Worm (Caenorhabditis elegans): ENCODE results near the gene Y56A3A.16.
"Not testable (repeated sequence)": the region's sequence is repeated elsewhere in the genome, so short reads cannot be mapped to it uniquely, and the experiment has no call there.

The Y56A3A.16 gene

DNA sequence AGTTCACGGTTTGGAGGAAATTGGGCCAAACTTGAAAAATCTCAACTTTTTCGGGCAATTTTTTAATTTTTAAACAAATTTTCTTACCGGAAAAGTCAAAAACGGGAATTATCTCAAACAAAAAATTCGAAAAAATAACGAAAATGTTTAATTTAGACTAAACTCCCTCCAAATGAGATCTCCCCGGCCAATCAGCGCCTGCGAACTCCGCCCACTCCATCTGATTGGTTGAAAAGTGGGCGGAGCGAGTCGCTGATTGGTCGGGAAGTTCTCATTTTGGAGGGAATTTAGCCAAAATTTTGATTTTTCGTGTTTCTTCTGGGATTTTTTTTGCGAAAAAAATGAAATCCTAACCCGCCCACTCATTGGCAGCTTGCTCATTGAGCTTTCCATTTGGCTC is 17.5 kb downstream of the Y56A3A.16 start:
- TF ChIP-seq nhr-237 (tag; optimal IDR thresholded peaks at IDR 0.05), result no peak
- TF ChIP-seq M03D4.4 (tag; optimal IDR thresholded peaks at IDR 0.05), result no peak
- no peak for TF ChIP-seq cnd-1 (tag; optimal IDR thresholded peaks at IDR 0.05)
- TF ChIP-seq nhr-2 (tag; optimal IDR thresholded peaks at IDR 0.05), result no peak
- TF ChIP-seq blmp-1 (tag; optimal IDR thresholded peaks at IDR 0.05), result no peak
- TF ChIP-seq sem-2 (GFP tag; optimal IDR thresholded peaks at IDR 0.05), result no peak
- TF ChIP-seq elt-3 (tag; optimal IDR thresholded peaks at IDR 0.05), result no peak
- TF ChIP-seq mep-1 (tag; optimal IDR thresholded peaks at IDR 0.05), result no peak
- TF ChIP-seq ces-1 (GFP tag; optimal IDR thresholded peaks at IDR 0.05), result no peak
- TF ChIP-seq lin-13 (tag; optimal IDR thresholded peaks at IDR 0.05), result no peak

DNA sequence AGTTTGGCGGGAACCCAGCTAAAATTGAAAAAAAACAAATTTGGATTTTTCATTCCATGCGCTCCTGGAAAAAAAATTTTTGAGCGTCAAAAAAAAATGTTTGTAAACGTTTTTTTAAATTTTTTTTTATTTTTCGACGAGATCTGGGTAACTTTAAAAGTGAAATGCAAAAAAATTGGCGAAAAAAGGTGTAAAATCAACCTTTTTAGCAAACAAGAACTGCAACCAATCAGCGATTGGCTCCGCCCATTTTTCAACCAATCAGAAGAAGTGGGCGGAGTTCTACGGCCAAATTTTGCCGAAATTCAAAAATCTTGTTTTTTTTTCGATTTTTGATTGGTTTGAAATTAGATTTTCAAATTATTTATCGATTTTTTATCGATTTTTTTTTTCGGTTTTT is 18.6 kb downstream of the Y56A3A.16 start:
- TF ChIP-seq ceh-83 (GFP tag; optimal IDR thresholded peaks at IDR 0.05) (no peak), mab-5 (tag; optimal IDR thresholded peaks at IDR 0.05) (no peak), unc-120 (tag; optimal IDR thresholded peaks at IDR 0.05; ENCODE audit: poor library complexity, severe bottlenecking) (no peak), elt-1 (tag; optimal IDR thresholded peaks at IDR 0.05; ENCODE audit: borderline replicate concordance, insufficient read depth) (no peak), nhr-76 (tag; optimal IDR thresholded peaks at IDR 0.05) (no peak), mep-1 (tag; optimal IDR thresholded peaks at IDR 0.05) (no peak), ces-1 (GFP tag; optimal IDR thresholded peaks at IDR 0.05) (no peak), blmp-1 (tag; optimal IDR thresholded peaks at IDR 0.05) (no peak), lsy-2 (tag; optimal IDR thresholded peaks at IDR 0.05) (no peak), bed-3 (GFP tag; optimal IDR thresholded peaks at IDR 0.05) (no peak), unc-62 (GFP tag; optimal IDR thresholded peaks at IDR 0.05) (no peak), drap-1 (GFP tag; optimal IDR thresholded peaks at IDR 0.05) (no peak), zip-8 (tag; optimal IDR thresholded peaks at IDR 0.05) (no peak), hlh-1 (tag; optimal IDR thresholded peaks at IDR 0.05) (no peak)

DNA sequence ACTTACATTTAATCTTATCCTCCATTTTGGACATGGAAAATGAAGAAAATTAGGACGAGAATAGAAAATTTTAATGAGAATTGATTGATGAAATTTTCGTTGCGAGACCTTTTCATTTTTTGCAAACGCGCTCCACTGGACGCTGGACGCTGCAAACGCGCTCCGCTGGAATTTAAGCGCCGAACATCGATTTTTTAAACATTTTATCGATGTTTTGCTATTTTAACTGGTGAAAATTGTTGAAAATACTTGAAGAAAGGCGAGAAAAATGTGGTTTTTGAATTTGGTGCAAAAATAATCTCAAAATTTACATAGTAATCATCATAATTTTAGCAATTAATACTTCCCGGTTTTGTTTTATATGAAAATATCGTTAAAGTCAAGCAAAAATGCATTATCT is 21.2 kb downstream of the Y56A3A.16 start, which contains the start of gene Y56A3A.41:
Gene Y56A3A.41, minus strand, starts transcription at position 101 of the 400 bp plus-strand sequence.
- no peak for TF ChIP-seq blmp-1 (tag; optimal IDR thresholded peaks at IDR 0.05)
- no peak for TF ChIP-seq mep-1 (tag; optimal IDR thresholded peaks at IDR 0.05)
- no peak for TF ChIP-seq ceh-43 (GFP tag; optimal IDR thresholded peaks at IDR 0.05)
- no peak for TF ChIP-seq hlh-1 (tag; optimal IDR thresholded peaks at IDR 0.05)
- no peak for TF ChIP-seq sem-2 (GFP tag; optimal IDR thresholded peaks at IDR 0.05)
- TF ChIP-seq ztf-11 (tag; optimal IDR thresholded peaks at IDR 0.05), result no peak
- no peak for TF ChIP-seq unc-120 (tag; optimal IDR thresholded peaks at IDR 0.05; ENCODE audit: poor library complexity, severe bottlenecking)
- TF ChIP-seq drap-1 (GFP tag; optimal IDR thresholded peaks at IDR 0.05), result no peak
- no peak for TF ChIP-seq zip-8 (tag; optimal IDR thresholded peaks at IDR 0.05)
- TF ChIP-seq mls-2 (tag; optimal IDR thresholded peaks at IDR 0.05), result no peak

DNA sequence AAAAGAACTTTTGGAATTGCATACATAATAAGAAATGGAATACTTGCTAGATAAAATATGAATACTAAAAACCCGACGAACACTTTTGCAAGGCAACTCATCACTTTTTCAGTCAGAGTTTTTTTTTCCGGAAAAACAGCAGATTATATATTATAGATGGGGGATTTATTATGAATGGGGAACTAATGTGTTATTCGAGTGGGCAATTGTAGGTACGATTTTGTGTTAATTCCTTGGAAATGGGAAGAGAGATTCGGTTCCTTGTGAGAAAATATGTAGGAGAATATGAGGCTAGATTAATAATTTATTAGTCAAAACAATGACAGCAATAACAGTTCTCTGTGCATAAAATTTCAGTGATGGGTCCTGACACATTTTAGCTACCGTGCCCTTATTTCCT is 22.8 kb downstream of the Y56A3A.16 start, which contains the start of gene faah-5:
Gene faah-5, minus strand, starts transcription at position 101 of the 400 bp plus-strand sequence.
- TF ChIP-seq ztf-11 (tag; optimal IDR thresholded peaks at IDR 0.05), result no peak
- no peak for TF ChIP-seq cnd-1 (tag; optimal IDR thresholded peaks at IDR 0.05)
- TF ChIP-seq M03D4.4 (tag; optimal IDR thresholded peaks at IDR 0.05), result no peak
- no peak for TF ChIP-seq nhr-2 (tag; optimal IDR thresholded peaks at IDR 0.05)

DNA sequence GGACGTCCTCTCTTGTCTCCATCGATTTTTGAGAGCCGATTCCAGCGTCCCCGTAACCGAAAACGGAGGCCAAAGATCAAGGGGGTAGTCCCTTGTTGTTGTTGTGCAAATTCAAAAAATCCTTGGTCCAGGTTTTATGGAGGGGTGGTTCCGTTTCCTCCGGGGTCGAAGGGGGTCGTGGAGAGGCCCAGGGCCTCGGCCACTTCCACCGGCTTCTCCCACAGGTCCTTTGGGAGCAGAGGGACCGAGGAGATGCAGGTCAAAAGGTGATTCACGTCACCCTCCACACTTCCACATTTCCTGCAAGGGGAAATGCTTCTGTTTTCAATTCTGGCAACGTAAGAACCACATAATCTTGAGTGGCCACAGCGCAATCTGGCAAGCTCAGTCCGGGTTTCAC is 30.4 kb downstream of the Y56A3A.16 start, which contains the start of gene fbxb-22:
Gene fbxb-22, minus strand, starts transcription at position 61 of the 400 bp plus-strand sequence.
- not testable (repeated sequence) for TF ChIP-seq nhr-76 (tag; optimal IDR thresholded peaks at IDR 0.05); flh-1 (GFP tag; optimal IDR thresholded peaks at IDR 0.05); elt-1 (tag; optimal IDR thresholded peaks at IDR 0.05; ENCODE audit: borderline replicate concordance, insufficient read depth)

DNA sequence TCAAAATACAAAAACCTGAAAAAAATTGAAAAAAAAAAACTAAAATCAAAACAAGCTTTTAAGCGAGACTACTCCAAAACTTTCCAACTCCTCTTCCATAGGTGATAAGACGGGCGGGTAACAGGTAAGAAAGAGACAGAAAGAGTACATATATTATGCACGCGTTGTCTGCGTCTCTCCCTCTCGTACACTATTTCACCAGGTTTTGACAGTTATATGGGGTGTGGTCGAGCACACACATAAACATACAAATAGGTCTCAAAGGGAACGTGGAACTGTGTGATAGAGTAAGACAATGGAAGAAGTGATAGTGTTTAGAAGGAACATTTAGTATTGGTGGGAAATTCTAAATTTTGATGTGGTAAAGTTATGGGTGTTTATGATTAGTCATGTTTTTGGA is 32.6 kb downstream of the Y56A3A.16 start:
- no peak for TF ChIP-seq hlh-1 (tag; optimal IDR thresholded peaks at IDR 0.05)
- TF ChIP-seq tbx-8 (GFP tag; optimal IDR thresholded peaks at IDR 0.05), result no peak
- no peak for TF ChIP-seq elt-3 (tag; optimal IDR thresholded peaks at IDR 0.05)
- no peak for TF ChIP-seq snpc-4 (tag; optimal IDR thresholded peaks at IDR 0.05)
- TF ChIP-seq bed-3 (GFP tag; optimal IDR thresholded peaks at IDR 0.05), result no peak
- TF ChIP-seq ztf-11 (tag; optimal IDR thresholded peaks at IDR 0.05), result no peak
- TF ChIP-seq sem-2 (GFP tag; optimal IDR thresholded peaks at IDR 0.05), result no peak
- no peak for TF ChIP-seq blmp-1 (tag; optimal IDR thresholded peaks at IDR 0.05)

DNA sequence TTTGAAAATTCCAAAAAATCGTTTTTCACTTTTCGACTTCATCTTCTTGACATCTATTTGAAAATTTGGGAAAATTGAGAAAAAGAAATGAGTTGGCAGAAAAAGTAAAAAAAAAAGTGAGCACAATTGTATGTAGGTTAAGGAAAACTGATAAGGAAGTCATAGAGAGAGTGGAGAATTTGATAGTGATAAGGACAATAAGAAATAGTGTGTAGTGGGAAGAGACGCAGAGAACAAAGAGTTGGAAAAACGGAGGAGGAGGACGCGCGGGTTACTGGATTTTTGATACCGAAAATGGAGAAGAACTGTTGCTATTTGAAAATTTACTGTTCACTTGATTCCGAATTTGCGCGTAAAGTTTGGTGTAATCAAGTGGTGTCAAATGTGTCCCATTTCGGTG is 35.4 kb downstream of the Y56A3A.16 start, which contains the start of gene Y56A3A.6:
Gene Y56A3A.6, minus strand, starts transcription at position 53 of the 400 bp plus-strand sequence.
- TF ChIP-seq M03D4.4 (tag; optimal IDR thresholded peaks at IDR 0.05), result no peak
- TF ChIP-seq snpc-4 (tag; optimal IDR thresholded peaks at IDR 0.05), result no peak
- no peak for TF ChIP-seq flh-1 (GFP tag; optimal IDR thresholded peaks at IDR 0.05)

Data from whole organism, mixed stage, embryonic.